Fruit fly (Drosophila melanogaster) S2 (cell line): ENCODE data around the gene CG32572.
A peak's percentile ranks its signal among the peaks of the same experiment; 100 is the strongest.

ENCODE experiments used
- CG8478 ChIP-seq: fragments of >200 bp; optimal IDR thresholded peaks from 2 replicates; lab custom pipeline; 2018
- CTCF ChIP-seq, 2 experiments: fragments of >200 bp; optimal IDR thresholded peaks; 2 replicates each; lab custom pipeline; 2018

The CG32572 gene

dm6 chrX:16694477-16694876, 26.5 kb upstream of the CG32572 start:
- TF ChIP-seq CTCF (optimal IDR thresholded peaks at IDR 0.05; lab: Kevin White, UChicago) (no peak), CG8478 (no peak)

- TF ChIP-seq CG8478 (no peak), CTCF (optimal IDR thresholded peaks at IDR 0.05; lab: Kevin White, UChicago) (no peak)
Observed at dm6 chrX:16694959-16695358, 26.0 kb upstream of the CG32572 start, which contains the start of gene Septin4. Gene Septin4, minus strand, starts transcription at chrX:16695173.

- TF ChIP-seq CG8478 (no peak), CTCF (optimal IDR thresholded peaks at IDR 0.05; lab: Kevin White, UChicago) (peak in 1 of 2 experiments; percentile 23)
Observed at dm6 chrX:16695658-16696181, 25.3 kb upstream of the CG32572 start, which contains the start of gene CG4678. Gene CG4678, plus strand, starts transcription at chrX:16696131.

- TF ChIP-seq CG8478 = no peak
- TF ChIP-seq CTCF (optimal IDR thresholded peaks at IDR 0.05; lab: Kevin White, UChicago) = no peak
Observed at dm6 chrX:16696614-16697519, 24.1 kb upstream of the CG32572 start.

- no peak for TF ChIP-seq CTCF (optimal IDR thresholded peaks at IDR 0.05; lab: Kevin White, UChicago)
- no peak for TF ChIP-seq CG8478
Observed at dm6 chrX:16697882-16698571, 23.0 kb upstream of the CG32572 start.

- no peak for TF ChIP-seq CG8478
- TF ChIP-seq CTCF (optimal IDR thresholded peaks at IDR 0.05; lab: Kevin White, UChicago) = no peak
Observed at dm6 chrX:16700070-16700469, 20.9 kb upstream of the CG32572 start, which contains the start of gene CG9676. Gene CG9676, minus strand, starts transcription at chrX:16700170.

dm6 chrX:16701941-16702340, 19.0 kb upstream of the CG32572 start, which contains the start of gene sphe:
Gene sphe, minus strand, starts transcription at chrX:16701972.
- no peak for TF ChIP-seq CTCF (optimal IDR thresholded peaks at IDR 0.05; lab: Kevin White, UChicago)
- no peak for TF ChIP-seq CG8478

- TF ChIP-seq CTCF (optimal IDR thresholded peaks at IDR 0.05; lab: Kevin White, UChicago) = no peak
- TF ChIP-seq CG8478 = no peak
Observed at dm6 chrX:16703747-16704146, 17.2 kb upstream of the CG32572 start, which contains the start of the genes CG9673 and CG4653. Gene CG9673, minus strand, starts transcription at chrX:16703884. Gene CG4653, plus strand, starts transcription at chrX:16704081.

dm6 chrX:16706774-16707173, 14.2 kb upstream of the CG32572 start, which contains the start of gene CG9672:
Gene CG9672, minus strand, starts transcription at chrX:16706874.
- TF ChIP-seq CTCF (optimal IDR thresholded peaks at IDR 0.05; lab: Kevin White, UChicago) = no peak
- no peak for TF ChIP-seq CG8478

dm6 chrX:16711003-16711402, 10.0 kb upstream of the CG32572 start, which contains the start of gene CG13008:
Gene CG13008, plus strand, starts transcription at chrX:16711303.
- no peak for TF ChIP-seq CG8478
- TF ChIP-seq CTCF (optimal IDR thresholded peaks at IDR 0.05; lab: Kevin White, UChicago) = no peak

- no peak for TF ChIP-seq CTCF (optimal IDR thresholded peaks at IDR 0.05; lab: Kevin White, UChicago)
- TF ChIP-seq CG8478 = no peak
Observed at dm6 chrX:16716649-16717048, 4.3 kb upstream of the CG32572 start.

dm6 chrX:16718169-16718723, 2.7 kb upstream of the CG32572 start:
- TF ChIP-seq CTCF (optimal IDR thresholded peaks at IDR 0.05; lab: Kevin White, UChicago) (no peak), CG8478 (no peak)

- no peak for TF ChIP-seq CG8478
- TF ChIP-seq CTCF (optimal IDR thresholded peaks at IDR 0.05; lab: Kevin White, UChicago) = no peak
Observed at dm6 chrX:16723203-16724173, 2.5 kb downstream of the CG32572 start.

dm6 chrX:16724544-16724943, 3.6 kb downstream of the CG32572 start:
- TF ChIP-seq CTCF (optimal IDR thresholded peaks at IDR 0.05; lab: Kevin White, UChicago) = no peak
- no peak for TF ChIP-seq CG8478
